Worm (Caenorhabditis elegans) whole organism, midembryonic: ENCODE measurements around the gene F43G6.16.
A peak's percentile ranks its signal among the peaks of the same experiment; 100 is the strongest.

Experiments
- T22C8.4 ChIP-seq: fragments of 200-800 bp; sonication (Bioruptor generic); IDR thresholded peaks from 2 replicates; pipeline ENCODE4 v1.3.6; 2022; ENCODE audit warnings: missing genetic modification characterization, missing compliant biosample characterization
- flt-1 ChIP-seq: fragments of 200-800 bp; sonication (Bioruptor generic); IDR thresholded peaks from 2 replicates; pipeline ENCODE4 v1.3.6; 2022; ENCODE audit warnings: missing genetic modification characterization, missing compliant biosample characterization
- klf-2 ChIP-seq: fragments of 200-800 bp; sonication (Bioruptor generic); conservative IDR thresholded peaks from 2 replicates; pipeline ENCODE4 v1.3.6; 2022; ENCODE audit warnings: missing genetic modification reagents, missing genetic modification characterization, missing compliant biosample characterization
- med-1 ChIP-seq: sonication (generic microtip); optimal IDR thresholded peaks from 2 replicates; lab custom pipeline; 2017; ENCODE audit warnings: missing genetic modification characterization, mild to moderate bottlenecking, missing compliant biosample characterization, antibody characterized with exemption, missing genetic modification reagents; ENCODE audit not compliant: insufficient read depth
- ref-1 ChIP-seq: fragments of 200-800 bp; sonication (Bioruptor generic); conservative IDR thresholded peaks from 2 replicates; pipeline ENCODE4 v1.3.6; 2022; ENCODE audit warnings: missing genetic modification reagents, missing genetic modification characterization, missing compliant biosample characterization
- tab-1 ChIP-seq: fragments of 200-800 bp; sonication (Bioruptor generic); IDR thresholded peaks from 2 replicates; pipeline ENCODE4 v1.3.6; 2022; ENCODE audit warnings: missing genetic modification characterization, missing compliant biosample characterization
- ztf-23 ChIP-seq: fragments of 200-800 bp; sonication (Bioruptor generic); IDR thresholded peaks from 2 replicates; pipeline ENCODE4 v1.3.6; 2022; ENCODE audit warnings: missing genetic modification reagents, missing genetic modification characterization, missing compliant biosample characterization
- ztf-29 ChIP-seq: fragments of 200-800 bp; sonication (Bioruptor generic); IDR thresholded peaks from 2 replicates; pipeline ENCODE4 v1.3.6; 2022; ENCODE audit warnings: missing genetic modification reagents, missing genetic modification characterization, missing compliant biosample characterization

- TF ChIP-seq tab-1 (peak; percentile 64; the same call in 1 of the 2 replicates), med-1 (GFP tag; lab: Kevin White, UChicago) (no peak), klf-2 (no peak), ztf-29 (GFP tag; lab: Robert Waterston, UW) (no peak), flt-1 (GFP tag; lab: Robert Waterston, UW) (peak; percentile 60; the same call in 1 of the 2 replicates), ztf-23 (0 out of 2 replicates have a peak, but pooled peaks have one; percentile 37), ref-1 (GFP tag; lab: Robert Waterston, UW) (no peak), T22C8.4 (GFP tag; lab: Robert Waterston, UW) (peak; percentile 48; the same call in 1 of the 2 replicates)
Observed at ce11 chrII:11746782-11747288, 35.6 kb downstream of the F43G6.16 start.
